Fruit fly (Drosophila melanogaster): ENCODE measurements around the gene CG9399.

The CG9399 gene

dm6 chr3R:9603022-9603942, 29.3 kb upstream of the CG9399 start:
- TF ChIP-seq Dif (GFP tag; optimal IDR thresholded peaks at IDR 0.05; ENCODE audit: partially characterized antibody) = no peak
- TF ChIP-seq ey (GFP tag; optimal IDR thresholded peaks at IDR 0.05) = no peak
- TF ChIP-seq sv (GFP tag; optimal IDR thresholded peaks at IDR 0.05) = no peak
- no peak for TF ChIP-seq psq (GFP tag; optimal IDR thresholded peaks at IDR 0.05)
- no peak for TF ChIP-seq CG32264 (GFP tag; optimal IDR thresholded peaks at IDR 0.05)
- TF ChIP-seq CG9705 (GFP tag; optimal IDR thresholded peaks at IDR 0.05) = no peak
- no peak for TF ChIP-seq tai (GFP tag; optimal IDR thresholded peaks at IDR 0.05)
- TF ChIP-seq usp (GFP tag; optimal IDR thresholded peaks at IDR 0.05) = no peak
- no peak for TF ChIP-seq pan (optimal IDR thresholded peaks at IDR 0.05)
- no peak for TF ChIP-seq h (GFP tag; optimal IDR thresholded peaks at IDR 0.05)
- no peak for TF ChIP-seq jim (GFP tag; optimal IDR thresholded peaks at IDR 0.05)
- no peak for TF ChIP-seq Abd-B (GFP tag; optimal IDR thresholded peaks at IDR 0.05)
- TF ChIP-seq brk (GFP tag; optimal IDR thresholded peaks at IDR 0.05) = no peak
- TF ChIP-seq dl (GFP tag; optimal IDR thresholded peaks at IDR 0.05; ENCODE audit: insufficient read depth in 1 of 2, partially characterized antibody in 2 of 2) = no peak
- TF ChIP-seq Hr83 (GFP tag; optimal IDR thresholded peaks at IDR 0.05; ENCODE audit: poor library complexity, severe bottlenecking) = no peak

- TF ChIP-seq Hr83 (GFP tag; optimal IDR thresholded peaks at IDR 0.05; ENCODE audit: poor library complexity, severe bottlenecking) = peak; percentile 39
- no peak for TF ChIP-seq woc (GFP tag; optimal IDR thresholded peaks at IDR 0.05)
These were observed 27.9 kb upstream of the CG9399 start for dm6 chr3R:9601949-9602348.

dm6 chr3R:9600558-9600959, 26.5 kb upstream of the CG9399 start:
- no peak for TF ChIP-seq jim (GFP tag; optimal IDR thresholded peaks at IDR 0.05)
- no peak for TF ChIP-seq dmrt93B (GFP tag; optimal IDR thresholded peaks at IDR 0.05)
- no peak for TF ChIP-seq sv (GFP tag; optimal IDR thresholded peaks at IDR 0.05)
- TF ChIP-seq ey (GFP tag; optimal IDR thresholded peaks at IDR 0.05) = no peak
- peak; percentile 30 for TF ChIP-seq psq (GFP tag; optimal IDR thresholded peaks at IDR 0.05)
- TF ChIP-seq sage (GFP tag; optimal IDR thresholded peaks at IDR 0.05) = no peak
- TF ChIP-seq GATAd (GFP tag; optimal IDR thresholded peaks at IDR 0.05) = no peak
- TF ChIP-seq Dfd (GFP tag; optimal IDR thresholded peaks at IDR 0.05) = no peak
- no peak for TF ChIP-seq CG9705 (GFP tag; optimal IDR thresholded peaks at IDR 0.05)
- TF ChIP-seq OdsH (GFP tag; optimal IDR thresholded peaks at IDR 0.05) = peak; percentile 27
- no peak for TF ChIP-seq Rel (GFP tag; optimal IDR thresholded peaks at IDR 0.05)
- TF ChIP-seq Rel (tag; optimal IDR thresholded peaks at IDR 0.05) = no peak
- TF ChIP-seq lola (GFP tag; optimal IDR thresholded peaks at IDR 0.05) = no peak
- TF ChIP-seq fru (GFP tag; optimal IDR thresholded peaks at IDR 0.05) = no peak
- TF ChIP-seq dl (GFP tag; optimal IDR thresholded peaks at IDR 0.05; ENCODE audit: insufficient read depth in 1 of 2, partially characterized antibody in 2 of 2) = no peak
- TF ChIP-seq usp (GFP tag; optimal IDR thresholded peaks at IDR 0.05) = no peak
- TF ChIP-seq br (GFP tag; optimal IDR thresholded peaks at IDR 0.05) = no peak
- TF ChIP-seq pan (optimal IDR thresholded peaks at IDR 0.05) = no peak
- no peak for TF ChIP-seq Dif (GFP tag; optimal IDR thresholded peaks at IDR 0.05; ENCODE audit: partially characterized antibody)
- no peak for TF ChIP-seq Vsx2 (GFP tag; optimal IDR thresholded peaks at IDR 0.05; ENCODE audit: partially characterized antibody)
- no peak for TF ChIP-seq CG32264 (GFP tag; optimal IDR thresholded peaks at IDR 0.05)
- peak; percentile 51 for TF ChIP-seq Sp1 (GFP tag; optimal IDR thresholded peaks at IDR 0.05)
- TF ChIP-seq h (GFP tag; optimal IDR thresholded peaks at IDR 0.05) = peak; percentile 31
- TF ChIP-seq Hr83 (GFP tag; optimal IDR thresholded peaks at IDR 0.05; ENCODE audit: poor library complexity, severe bottlenecking) = no peak
- no peak for TF ChIP-seq Abd-B (GFP tag; optimal IDR thresholded peaks at IDR 0.05)
- no peak for TF ChIP-seq Hr78 (GFP tag; optimal IDR thresholded peaks at IDR 0.05)
- no peak for TF ChIP-seq woc (GFP tag; optimal IDR thresholded peaks at IDR 0.05)
- peak in 1 of 2 experiments; percentile 41 for TF ChIP-seq foxo (GFP tag; optimal IDR thresholded peaks at IDR 0.05)
- no peak for TF ChIP-seq N (GFP tag; optimal IDR thresholded peaks at IDR 0.05)
- no peak for TF ChIP-seq Hnf4 (GFP tag; optimal IDR thresholded peaks at IDR 0.05)
- no peak for TF ChIP-seq tai (GFP tag; optimal IDR thresholded peaks at IDR 0.05)
- no peak for TF ChIP-seq Myc (optimal IDR thresholded peaks at IDR 0.05)
- TF ChIP-seq rgr (GFP tag; optimal IDR thresholded peaks at IDR 0.05) = peak; percentile 20
- TF ChIP-seq brk (GFP tag; optimal IDR thresholded peaks at IDR 0.05) = no peak
- TF ChIP-seq HLH106 (tag; optimal IDR thresholded peaks at IDR 0.05) = no peak
- TF ChIP-seq Mio (GFP tag; optimal IDR thresholded peaks at IDR 0.05) = no peak

Measured in whole organism, wandering third instar larva.